Worm (Caenorhabditis elegans): ENCODE data around the gene flp-24.

DNA sequence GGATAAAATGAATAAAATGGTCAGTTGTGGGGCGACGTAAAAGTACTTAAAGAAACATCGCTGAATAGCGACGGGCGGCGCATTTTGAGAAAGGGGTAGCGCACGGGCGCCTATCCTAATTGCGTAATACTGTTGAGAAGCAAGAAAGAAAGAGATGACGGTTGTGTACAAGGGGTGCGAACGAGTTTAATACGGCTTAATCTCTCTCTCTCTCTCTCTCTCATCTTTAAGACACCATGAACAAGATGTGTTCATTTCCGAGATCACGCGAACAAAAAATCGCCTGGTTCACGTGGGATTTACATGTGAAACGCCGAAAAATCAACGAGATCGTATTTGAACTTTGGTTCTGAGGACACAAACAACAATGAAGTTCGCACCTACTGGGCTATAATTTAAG, 34.8 kb downstream of the flp-24 start:
- TF ChIP-seq unc-39 (tag; optimal IDR thresholded peaks at IDR 0.05) (no peak), nhr-2 (tag; optimal IDR thresholded peaks at IDR 0.05) (no peak), nhr-237 (tag; optimal IDR thresholded peaks at IDR 0.05) (no peak), unc-120 (tag; optimal IDR thresholded peaks at IDR 0.05; ENCODE audit: poor library complexity, severe bottlenecking) (no peak)
